Fruit fly (Drosophila melanogaster) whole organism, embryonic: ENCODE data around the gene CG15286.

Source experiments
- Abd-B ChIP-seq: fragments of 200-800 bp; sonication (Bioruptor generic); optimal IDR thresholded peaks from 2 replicates; lab custom pipeline; 2018; ENCODE audit warnings: missing biosample characterization, mild to moderate bottlenecking, missing genetic modification characterization, moderate library complexity
- Adf1 ChIP-seq: fragments of 200-800 bp; sonication (Bioruptor generic); IDR thresholded peaks from 2 replicates; pipeline ENCODE4 v1.3.6; 2022; ENCODE audit warnings: missing biosample characterization, missing genetic modification characterization
- Atf-2 ChIP-seq: fragments of 200-800 bp; sonication (Bioruptor generic); optimal IDR thresholded peaks from 2 replicates; lab custom pipeline; 2016; ENCODE audit warnings: missing biosample characterization, missing genetic modification characterization
- B-H1 ChIP-seq: fragments of 200-800 bp; sonication (Bioruptor generic); IDR thresholded peaks from 3 replicates; pipeline ENCODE4 v1.3.6; 2022; ENCODE audit warnings: missing biosample characterization, missing genetic modification characterization
- CG10274 ChIP-seq: fragments of 200-800 bp; sonication (Bioruptor generic); optimal IDR thresholded peaks from 3 replicates; lab custom pipeline; 2017; ENCODE audit warnings: missing biosample characterization, mild to moderate bottlenecking, missing genetic modification characterization
- CG10565 ChIP-seq: fragments of 200-800 bp; sonication (Bioruptor generic); optimal IDR thresholded peaks from 3 replicates; lab custom pipeline; 2016; ENCODE audit warnings: missing biosample characterization, mild to moderate bottlenecking, missing genetic modification characterization
- CG11093 ChIP-seq: fragments of 200-800 bp; sonication (Bioruptor generic); IDR thresholded peaks from 3 replicates; pipeline ENCODE4 v1.3.6; 2022; ENCODE audit warnings: missing biosample characterization, missing genetic modification characterization
- CG11696 ChIP-seq: fragments of 200-800 bp; sonication (Bioruptor generic); IDR thresholded peaks from 2 replicates; pipeline ENCODE4 v1.3.6; 2022; ENCODE audit warnings: missing biosample characterization, missing genetic modification characterization
- CG12071 ChIP-seq: fragments of 200-800 bp; sonication (Bioruptor generic); optimal IDR thresholded peaks from 3 replicates; lab custom pipeline; 2018; ENCODE audit warnings: missing biosample characterization, mild to moderate bottlenecking, missing genetic modification characterization
- CG12219 ChIP-seq: fragments of 200-800 bp; sonication (Bioruptor generic); optimal IDR thresholded peaks from 3 replicates; lab custom pipeline; 2018; ENCODE audit warnings: missing biosample characterization, mild to moderate bottlenecking, missing genetic modification characterization
- CG13624 ChIP-seq: fragments of 200-800 bp; sonication (Bioruptor generic); optimal IDR thresholded peaks from 2 replicates; lab custom pipeline; 2016; ENCODE audit warnings: missing biosample characterization, missing genetic modification characterization
- CG15011 ChIP-seq: fragments of 200-800 bp; sonication (Bioruptor generic); optimal IDR thresholded peaks from 3 replicates; lab custom pipeline; 2018; ENCODE audit warnings: missing biosample characterization, mild to moderate bottlenecking, missing genetic modification characterization
- CG1647 ChIP-seq: fragments of 200-800 bp; sonication (Bioruptor generic); optimal IDR thresholded peaks from 3 replicates; lab custom pipeline; 2016; ENCODE audit warnings: missing biosample characterization, missing genetic modification characterization
- CG16779 ChIP-seq: fragments of 200-800 bp; sonication (Bioruptor generic); IDR thresholded peaks from 2 replicates; pipeline ENCODE4 v1.3.6; 2022; ENCODE audit warnings: missing biosample characterization, missing genetic modification characterization
- CG2678 ChIP-seq: fragments of 200-800 bp; sonication (Bioruptor generic); optimal IDR thresholded peaks from 3 replicates; lab custom pipeline; 2019; ENCODE audit warnings: missing biosample characterization, mild to moderate bottlenecking, missing genetic modification characterization, moderate library complexity
- CG32772 ChIP-seq: fragments of 200-800 bp; sonication (Bioruptor generic); IDR thresholded peaks from 2 replicates; pipeline ENCODE4 v1.3.6; 2022; ENCODE audit warnings: missing biosample characterization, missing genetic modification characterization
- CG4707 ChIP-seq: fragments of 200-800 bp; sonication (Bioruptor generic); optimal IDR thresholded peaks from 2 replicates; lab custom pipeline; 2018; ENCODE audit warnings: missing biosample characterization, mild to moderate bottlenecking, missing genetic modification characterization, moderate library complexity
- CG6854 ChIP-seq: fragments of 200-800 bp; sonication (Bioruptor generic); optimal IDR thresholded peaks from 3 replicates; lab custom pipeline; 2017; ENCODE audit warnings: missing biosample characterization, mild to moderate bottlenecking, missing genetic modification characterization
- CG7839 ChIP-seq: fragments of 200-800 bp; sonication (Bioruptor generic); optimal IDR thresholded peaks from 3 replicates; lab custom pipeline; 2018; ENCODE audit warnings: missing biosample characterization, mild to moderate bottlenecking, missing genetic modification characterization, moderate library complexity
- CG8924 ChIP-seq: fragments of 200-800 bp; optimal IDR thresholded peaks from 3 replicates; lab custom pipeline; 2019; ENCODE audit warnings: missing biosample characterization, mild to moderate bottlenecking, missing genetic modification characterization, moderate library complexity
- D ChIP-seq, 2 experiments: fragments of 200-800 bp in 1 of 2; fragments of >200 bp in 1 of 2; sonication (Bioruptor generic) in 1 of 2; optimal IDR thresholded peaks; 2 replicates in 1 of 2; 3 replicates in 1 of 2; lab custom pipeline; 2017; ENCODE audit warnings: mild to moderate bottlenecking in 1 of 2, missing biosample characterization in 1 of 2, missing genetic modification characterization in 1 of 2, missing genetic modification reagents in 1 of 2
- H15 ChIP-seq: fragments of 200-800 bp; sonication (Bioruptor generic); IDR thresholded peaks from 3 replicates; pipeline ENCODE4 v1.3.6; 2022; ENCODE audit warnings: missing biosample characterization, missing genetic modification characterization
- Hand ChIP-seq: fragments of 200-800 bp; sonication (Bioruptor generic); optimal IDR thresholded peaks from 2 replicates; lab custom pipeline; 2017; ENCODE audit warnings: mild to moderate bottlenecking, missing biosample characterization, missing genetic modification reagents, missing genetic modification characterization
- Med ChIP-seq: fragments of 200-800 bp; sonication (Bioruptor generic); peaks from one replicate; lab custom pipeline; 2016; ENCODE audit warnings: missing biosample characterization, missing genetic modification characterization, mild to moderate bottlenecking, inconsistent platforms, moderate library complexity
- Meics ChIP-seq: fragments of 200-800 bp; sonication (Bioruptor generic); optimal IDR thresholded peaks from 2 replicates; lab custom pipeline; 2017; ENCODE audit warnings: missing biosample characterization, mild to moderate bottlenecking, missing genetic modification characterization
- Mes4 ChIP-seq: fragments of 200-800 bp; sonication (Bioruptor generic); optimal IDR thresholded peaks from 2 replicates; lab custom pipeline; 2016; ENCODE audit warnings: missing biosample characterization, missing genetic modification characterization
- Mrtf ChIP-seq: fragments of 200-800 bp; sonication (Bioruptor generic); IDR thresholded peaks from 3 replicates; pipeline ENCODE4 v1.3.6; 2022; ENCODE audit warnings: missing biosample characterization, missing genetic modification characterization
- NC2β ChIP-seq: fragments of 200-800 bp; sonication (Bioruptor generic); optimal IDR thresholded peaks from 2 replicates; lab custom pipeline; 2016; ENCODE audit warnings: missing biosample characterization, missing genetic modification characterization
- Ptx1 ChIP-seq: fragments of 200-800 bp; sonication (Bioruptor generic); IDR thresholded peaks from 2 replicates; pipeline ENCODE4 v1.3.6; 2022; ENCODE audit warnings: missing biosample characterization, missing genetic modification characterization
- Ravus ChIP-seq: fragments of 200-800 bp; sonication (Bioruptor generic); IDR thresholded peaks from 2 replicates; pipeline ENCODE4 v1.3.6; 2022; ENCODE audit warnings: missing biosample characterization, missing genetic modification characterization
- Sox102F ChIP-seq: fragments of 200-800 bp; sonication (Bioruptor generic); optimal IDR thresholded peaks from 2 replicates; lab custom pipeline; 2018; ENCODE audit warnings: missing biosample characterization, mild to moderate bottlenecking, missing genetic modification characterization, moderate library complexity
- ap ChIP-seq: fragments of 200-800 bp; sonication (Bioruptor generic); IDR thresholded peaks from 2 replicates; pipeline ENCODE4 v1.3.6; 2022; ENCODE audit warnings: missing biosample characterization, missing genetic modification characterization
- bigmax ChIP-seq: fragments of 200-800 bp; sonication (Bioruptor generic); optimal IDR thresholded peaks from 2 replicates; lab custom pipeline; 2018; ENCODE audit warnings: missing biosample characterization, mild to moderate bottlenecking, missing genetic modification characterization
- chm ChIP-seq: fragments of 200-800 bp; sonication (Bioruptor generic); IDR thresholded peaks from 2 replicates; pipeline ENCODE4 v1.3.6; 2022; ENCODE audit warnings: missing biosample characterization, missing genetic modification characterization
- cwo ChIP-seq: fragments of 200-800 bp; sonication (Bioruptor generic); optimal IDR thresholded peaks from 3 replicates; lab custom pipeline; 2017; ENCODE audit warnings: missing biosample characterization, missing genetic modification characterization, mild to moderate bottlenecking, moderate library complexity, missing genetic modification reagents
- dm ChIP-seq: fragments of 200-800 bp; sonication (Bioruptor generic); optimal IDR thresholded peaks from 3 replicates; lab custom pipeline; 2016; ENCODE audit warnings: missing biosample characterization, missing genetic modification characterization
- fd96Cb ChIP-seq: fragments of 200-800 bp; sonication (Bioruptor generic); optimal IDR thresholded peaks from 2 replicates; lab custom pipeline; 2018; ENCODE audit warnings: missing biosample characterization, mild to moderate bottlenecking, missing genetic modification characterization, moderate library complexity
- gcm ChIP-seq: fragments of 200-800 bp; sonication (Bioruptor generic); optimal IDR thresholded peaks from 2 replicates; lab custom pipeline; 2019; ENCODE audit warnings: missing biosample characterization, mild to moderate bottlenecking, missing genetic modification characterization, moderate library complexity
- gcm2 ChIP-seq: fragments of 200-800 bp; sonication (Bioruptor generic); optimal IDR thresholded peaks from 2 replicates; lab custom pipeline; 2016; ENCODE audit warnings: missing biosample characterization, missing genetic modification characterization
- gem ChIP-seq: fragments of 200-800 bp; sonication (Bioruptor generic); optimal IDR thresholded peaks from 2 replicates; lab custom pipeline; 2019; ENCODE audit warnings: missing biosample characterization, mild to moderate bottlenecking, missing genetic modification characterization, moderate library complexity
- gsb ChIP-seq: fragments of 200-800 bp; sonication (Bioruptor generic); IDR thresholded peaks from 2 replicates; pipeline ENCODE4 v1.3.6; 2022; ENCODE audit warnings: missing biosample characterization, missing genetic modification characterization
- hkb ChIP-seq, 2 experiments: fragments of 200-800 bp in 1 of 2; fragments of >200 bp in 1 of 2; sonication (Bioruptor generic) in 1 of 2; IDR thresholded peaks in 1 of 2; optimal IDR thresholded peaks in 1 of 2; 2 replicates each; pipeline versions ENCODE4 v1.3.6 to Lab custom; 2017 to 2022; ENCODE audit warnings: missing biosample characterization in 1 of 2, missing genetic modification characterization in 1 of 2
- lab ChIP-seq: fragments of 200-800 bp; sonication (Bioruptor generic); optimal IDR thresholded peaks from 3 replicates; lab custom pipeline; 2017; ENCODE audit warnings: missing biosample characterization, missing genetic modification characterization, mild to moderate bottlenecking, moderate library complexity, missing genetic modification reagents
- oc ChIP-seq: fragments of 200-800 bp; sonication (Bioruptor generic); optimal IDR thresholded peaks from 2 replicates; lab custom pipeline; 2018; ENCODE audit warnings: missing biosample characterization, mild to moderate bottlenecking, missing genetic modification characterization, moderate library complexity
- psq ChIP-seq: fragments of 200-800 bp; sonication (Bioruptor generic); optimal IDR thresholded peaks from 2 replicates; lab custom pipeline; 2017; ENCODE audit warnings: missing biosample characterization, missing genetic modification characterization
- sens-2 ChIP-seq: fragments of 200-800 bp; sonication (Bioruptor generic); IDR thresholded peaks from 2 replicates; pipeline ENCODE4 v1.3.6; 2022; ENCODE audit warnings: missing biosample characterization, missing genetic modification characterization
- so ChIP-seq: fragments of 200-800 bp; sonication (Bioruptor generic); IDR thresholded peaks from 3 replicates; pipeline ENCODE4 v1.3.6; 2022; ENCODE audit warnings: missing biosample characterization, missing genetic modification characterization
- tna ChIP-seq: fragments of 200-800 bp; sonication (Bioruptor generic); IDR thresholded peaks from 2 replicates; pipeline ENCODE4 v1.3.6; 2022; ENCODE audit warnings: missing biosample characterization, missing genetic modification characterization; ENCODE audit not compliant: partially characterized antibody
- zfh2 ChIP-seq: fragments of 200-800 bp; sonication (Bioruptor generic); optimal IDR thresholded peaks from 2 replicates; lab custom pipeline; 2016; ENCODE audit warnings: missing biosample characterization, missing genetic modification characterization

The CG15286 gene

DNA sequence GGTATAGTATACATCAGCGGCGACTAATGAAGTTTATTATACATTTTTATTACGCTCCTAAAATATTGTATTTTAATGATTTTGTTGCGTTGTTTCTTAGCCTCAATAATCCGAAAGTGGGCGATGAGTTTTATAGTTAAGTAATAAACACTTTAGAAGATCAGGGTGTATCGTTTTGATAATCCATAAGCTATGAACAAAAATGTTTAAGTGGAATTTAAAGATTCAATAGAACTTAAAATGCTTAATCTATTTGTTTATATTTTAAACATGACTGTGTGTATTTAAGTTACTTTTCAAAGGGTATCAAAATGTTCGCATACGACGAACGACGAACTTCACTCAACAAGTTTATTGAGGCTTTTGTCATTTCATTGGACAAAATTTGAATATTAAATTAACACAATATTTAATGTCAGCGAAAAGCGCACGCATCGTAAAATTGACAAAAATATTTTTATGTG, 34.2 kb downstream of the CG15286 start (continued):
- peak; percentile 62 for TF ChIP-seq gsb
- TF ChIP-seq bigmax (GFP tag; lab: Kevin White, UChicago): no peak
- peak; percentile 15 for TF ChIP-seq NC2β (GFP tag; lab: Kevin White, UChicago)
- TF ChIP-seq oc: peak; percentile 79
- no peak for TF ChIP-seq CG10565
- TF ChIP-seq CG10274 (GFP tag; lab: Kevin White, UChicago): no peak
- TF ChIP-seq ap (GFP tag; lab: Robert Waterston, UW): peak; percentile 62
- no peak for TF ChIP-seq tna
- no peak for TF ChIP-seq CG6854
- peak; percentile 56; the same call in 1 of the 2 replicates for TF ChIP-seq chm (GFP tag; lab: Robert Waterston, UW)
- TF ChIP-seq Ravus (GFP tag; lab: Robert Waterston, UW): peak; percentile 46
- TF ChIP-seq H15 (GFP tag; lab: Robert Waterston, UW): 0 out of 3 replicates have a peak, but pooled peaks have one; percentile 41
- peak; percentile 79 for TF ChIP-seq CG12219 (GFP tag; lab: Kevin White, UChicago)
- TF ChIP-seq Mes4 (GFP tag; lab: Kevin White, UChicago): peak; percentile 14
- TF ChIP-seq Med (GFP tag; lab: Kevin White, UChicago): peak; percentile 84
- peak; percentile 78 for TF ChIP-seq CG2678 (tag; lab: Kevin White, UChicago)
- TF ChIP-seq dm: peak; percentile 45
- TF ChIP-seq sens-2: peak; percentile 41; the same call in 1 of the 2 replicates
- TF ChIP-seq cwo (GFP tag; lab: Kevin White, UChicago): peak; percentile 24
- peak; percentile 42; the same call in 1 of the 2 replicates for TF ChIP-seq CG32772
- TF ChIP-seq CG11093 (GFP tag; lab: Robert Waterston, UW): peak; percentile 41; the same call in 1 of the 3 replicates
- TF ChIP-seq psq: peak; percentile 29
- no peak for TF ChIP-seq hkb (optimal IDR thresholded peaks at IDR 0.05; lab: Kevin White, UChicago)
- peak; percentile 83 for TF ChIP-seq hkb (GFP tag; IDR thresholded peaks at IDR 0.05; lab: Robert Waterston, UW)
- peak; percentile 41; the same call in 1 of the 2 replicates for TF ChIP-seq CG16779 (GFP tag; lab: Robert Waterston, UW)
- no peak for TF ChIP-seq CG1647 (GFP tag; lab: Kevin White, UChicago)
- peak; percentile 65 for TF ChIP-seq CG7839 (tag; lab: Kevin White, UChicago)
- TF ChIP-seq so (GFP tag; lab: Robert Waterston, UW): peak; percentile 66; the same call in 2 of the 3 replicates
- no peak for TF ChIP-seq D (optimal IDR thresholded peaks at IDR 0.05; lab: Kevin White, UChicago)
- no peak for TF ChIP-seq D (GFP tag; optimal IDR thresholded peaks at IDR 0.05; lab: Kevin White, UChicago)
- peak; percentile 52 for TF ChIP-seq Meics
- TF ChIP-seq B-H1: peak; percentile 65
- peak; percentile 85 for TF ChIP-seq CG8924
- peak; percentile 30 for TF ChIP-seq lab (GFP tag; lab: Kevin White, UChicago)
- no peak; the same call in 1 of the 2 replicates for TF ChIP-seq Adf1
- TF ChIP-seq fd96Cb (tag; lab: Kevin White, UChicago): peak; percentile 28
- peak; percentile 92 for TF ChIP-seq gem (tag; lab: Kevin White, UChicago)
- no peak for TF ChIP-seq CG11696
- TF ChIP-seq Abd-B (GFP tag; lab: Kevin White, UChicago): peak; percentile 71
- peak; percentile 55 for TF ChIP-seq CG12071 (GFP tag; lab: Kevin White, UChicago)
- TF ChIP-seq Atf-2: no peak
- peak; percentile 41 for TF ChIP-seq gcm2 (GFP tag; lab: Kevin White, UChicago)
- peak; percentile 42 for TF ChIP-seq Hand (GFP tag; lab: Kevin White, UChicago)
- TF ChIP-seq CG15011 (GFP tag; lab: Kevin White, UChicago): no peak
- TF ChIP-seq zfh2 (GFP tag; lab: Kevin White, UChicago): peak; percentile 56
- peak; percentile 94 for TF ChIP-seq Sox102F
- TF ChIP-seq Ptx1: peak; percentile 89
- peak; percentile 40 for TF ChIP-seq CG13624
- peak; percentile 70 for TF ChIP-seq Mrtf (GFP tag; lab: Robert Waterston, UW)
- peak; percentile 74 for TF ChIP-seq gcm
- TF ChIP-seq CG4707 (GFP tag; lab: Kevin White, UChicago): peak; percentile 42
